Fruit fly (Drosophila melanogaster) whole organism, embryonic: Measurements from ENCODE around the gene Shmt.
A peak's percentile ranks its signal among the peaks of the same experiment; 100 is the strongest.

Experiments
- Ada2b ChIP-seq: fragments of 200-800 bp; sonication (Bioruptor generic); IDR thresholded peaks from 2 replicates; pipeline ENCODE4 v1.3.6; 2022; ENCODE audit warnings: missing biosample characterization, missing genetic modification characterization
- Bgb ChIP-seq: fragments of 200-800 bp; sonication (Bioruptor generic); IDR thresholded peaks from 2 replicates; pipeline ENCODE4 v1.3.6; 2022; ENCODE audit warnings: missing biosample characterization, missing genetic modification characterization; ENCODE audit not compliant: partially characterized antibody
- CG10147 ChIP-seq: fragments of 200-800 bp; sonication (Bioruptor generic); optimal IDR thresholded peaks from 2 replicates; lab custom pipeline; 2019; ENCODE audit warnings: missing biosample characterization, mild to moderate bottlenecking, missing genetic modification characterization, moderate library complexity
- CG10209 ChIP-seq: fragments of 200-800 bp; sonication (Bioruptor generic); optimal IDR thresholded peaks from 3 replicates; lab custom pipeline; 2017; ENCODE audit warnings: missing biosample characterization, mild to moderate bottlenecking, missing genetic modification characterization, missing genetic modification reagents
- CG10979 ChIP-seq: fragments of 200-800 bp; sonication (Bioruptor generic); optimal IDR thresholded peaks from 2 replicates; lab custom pipeline; 2018; ENCODE audit warnings: missing biosample characterization, mild to moderate bottlenecking, missing genetic modification characterization, moderate library complexity
- CG11560 ChIP-seq: fragments of 200-800 bp; sonication (Bioruptor generic); IDR thresholded peaks from 3 replicates; pipeline ENCODE4 v1.3.6; 2022; ENCODE audit warnings: missing biosample characterization, missing genetic modification characterization
- CG12236 ChIP-seq: fragments of 200-800 bp; sonication (Bioruptor generic); optimal IDR thresholded peaks from 2 replicates; lab custom pipeline; 2016; ENCODE audit warnings: missing biosample characterization, missing genetic modification characterization
- CG12942 ChIP-seq: fragments of 200-800 bp; sonication (Bioruptor generic); optimal IDR thresholded peaks from 3 replicates; lab custom pipeline; 2016; ENCODE audit warnings: missing biosample characterization, missing genetic modification characterization
- CG14441 ChIP-seq: fragments of 200-800 bp; sonication (Bioruptor generic); IDR thresholded peaks from 2 replicates; pipeline ENCODE4 v1.3.6; 2022; ENCODE audit warnings: missing biosample characterization, missing genetic modification characterization
- CG14965 ChIP-seq: fragments of 200-800 bp; sonication (Bioruptor generic); optimal IDR thresholded peaks from 2 replicates; lab custom pipeline; 2016; ENCODE audit warnings: missing biosample characterization, missing genetic modification characterization, borderline replicate concordance
- CG2199 ChIP-seq: fragments of 200-800 bp; sonication (Bioruptor generic); IDR thresholded peaks from 3 replicates; pipeline ENCODE4 v1.3.6; 2022; ENCODE audit warnings: missing biosample characterization, missing genetic modification characterization
- CG2889 ChIP-seq: fragments of 200-800 bp; sonication (Bioruptor generic); IDR thresholded peaks from 3 replicates; pipeline ENCODE4 v1.3.6; 2022; ENCODE audit warnings: missing biosample characterization, missing genetic modification characterization
- CG31441 ChIP-seq: fragments of 200-800 bp; sonication (Bioruptor generic); IDR thresholded peaks from 2 replicates; pipeline ENCODE4 v1.3.6; 2022; ENCODE audit warnings: missing biosample characterization, missing genetic modification characterization
- CG3163 ChIP-seq: fragments of 200-800 bp; sonication (Bioruptor generic); optimal IDR thresholded peaks from 3 replicates; lab custom pipeline; 2016; ENCODE audit warnings: missing biosample characterization, missing genetic modification characterization
- CG32772 ChIP-seq: fragments of 200-800 bp; sonication (Bioruptor generic); IDR thresholded peaks from 2 replicates; pipeline ENCODE4 v1.3.6; 2022; ENCODE audit warnings: missing biosample characterization, missing genetic modification characterization
- CG3407 ChIP-seq: fragments of 200-800 bp; sonication (Bioruptor generic); optimal IDR thresholded peaks from 2 replicates; lab custom pipeline; 2018; ENCODE audit warnings: missing biosample characterization, mild to moderate bottlenecking, missing genetic modification characterization
- CG4424 ChIP-seq: fragments of 200-800 bp; sonication (Bioruptor generic); optimal IDR thresholded peaks from 3 replicates; lab custom pipeline; 2016; ENCODE audit warnings: missing biosample characterization, missing genetic modification characterization
- CG4820 ChIP-seq: fragments of 200-800 bp; sonication (Bioruptor generic); optimal IDR thresholded peaks from 3 replicates; lab custom pipeline; 2016; ENCODE audit warnings: missing biosample characterization, missing genetic modification characterization
- CG5953 ChIP-seq: fragments of 200-800 bp; sonication (Bioruptor generic); IDR thresholded peaks from 2 replicates; pipeline ENCODE4 v1.3.6; 2022; ENCODE audit warnings: missing biosample characterization, missing genetic modification characterization
- CG6254 ChIP-seq: fragments of 200-800 bp; sonication (Bioruptor generic); optimal IDR thresholded peaks from 3 replicates; lab custom pipeline; 2017; ENCODE audit warnings: mild to moderate bottlenecking, missing biosample characterization, missing genetic modification reagents, missing genetic modification characterization
- CG7271 ChIP-seq: fragments of 200-800 bp; sonication (Bioruptor generic); optimal IDR thresholded peaks from 2 replicates; lab custom pipeline; 2018; ENCODE audit warnings: missing biosample characterization, mild to moderate bottlenecking, missing genetic modification characterization, moderate library complexity
- CG8944 ChIP-seq: fragments of 200-800 bp; sonication (Bioruptor generic); optimal IDR thresholded peaks from 3 replicates; lab custom pipeline; 2016; ENCODE audit warnings: missing biosample characterization, missing genetic modification characterization
- CG9609 ChIP-seq: fragments of 200-800 bp; sonication (Bioruptor generic); optimal IDR thresholded peaks from 3 replicates; lab custom pipeline; 2016; ENCODE audit warnings: missing biosample characterization, missing genetic modification characterization
- HLH4C ChIP-seq: fragments of 200-800 bp; sonication (Bioruptor generic); IDR thresholded peaks from 3 replicates; pipeline ENCODE4 v1.3.6; 2022; ENCODE audit warnings: missing biosample characterization, missing genetic modification characterization; ENCODE audit not compliant: partially characterized antibody
- Jarid2 ChIP-seq: fragments of 200-800 bp; sonication (Bioruptor generic); optimal IDR thresholded peaks from 3 replicates; lab custom pipeline; 2017; ENCODE audit warnings: mild to moderate bottlenecking, missing biosample characterization, missing genetic modification reagents, missing genetic modification characterization
- Lhr ChIP-seq: fragments of 200-800 bp; sonication (Bioruptor generic); optimal IDR thresholded peaks from 3 replicates; lab custom pipeline; 2017; ENCODE audit warnings: mild to moderate bottlenecking, missing biosample characterization, missing genetic modification reagents, missing genetic modification characterization
- Oli ChIP-seq: fragments of 200-800 bp; sonication (Bioruptor generic); optimal IDR thresholded peaks from 2 replicates; lab custom pipeline; 2018; ENCODE audit warnings: missing biosample characterization, mild to moderate bottlenecking, missing genetic modification characterization, moderate library complexity
- Optix ChIP-seq: fragments of 200-800 bp; sonication (Bioruptor generic); IDR thresholded peaks from 3 replicates; pipeline ENCODE4 v1.3.6; 2022; ENCODE audit warnings: missing biosample characterization, missing genetic modification characterization
- Sin3A ChIP-seq: fragments of >200 bp; optimal IDR thresholded peaks from 2 replicates; lab custom pipeline; 2018
- ash1 ChIP-seq: fragments of 200-800 bp; sonication (Bioruptor generic); optimal IDR thresholded peaks from 2 replicates; lab custom pipeline; 2018; ENCODE audit warnings: missing biosample characterization, mild to moderate bottlenecking, missing genetic modification characterization
- bab2 ChIP-seq: fragments of 200-800 bp; sonication (Bioruptor generic); optimal IDR thresholded peaks from 2 replicates; lab custom pipeline; 2016; ENCODE audit warnings: missing biosample characterization, missing genetic modification characterization
- bigmax ChIP-seq: fragments of 200-800 bp; sonication (Bioruptor generic); optimal IDR thresholded peaks from 2 replicates; lab custom pipeline; 2018; ENCODE audit warnings: missing biosample characterization, mild to moderate bottlenecking, missing genetic modification characterization
- btn ChIP-seq: fragments of 200-800 bp; sonication (Bioruptor generic); optimal IDR thresholded peaks from 2 replicates; lab custom pipeline; 2016; ENCODE audit warnings: missing biosample characterization, missing genetic modification characterization
- caup ChIP-seq: fragments of 200-800 bp; sonication (Bioruptor generic); optimal IDR thresholded peaks from 3 replicates; lab custom pipeline; 2017; ENCODE audit warnings: missing biosample characterization, mild to moderate bottlenecking, missing genetic modification characterization, moderate library complexity; ENCODE audit not compliant: severe bottlenecking
- dimm ChIP-seq: fragments of 200-800 bp; sonication (Bioruptor generic); IDR thresholded peaks from 2 replicates; pipeline ENCODE4 v1.3.6; 2022; ENCODE audit warnings: missing biosample characterization, missing genetic modification characterization
- eyg ChIP-seq: fragments of 200-800 bp; sonication (Bioruptor generic); optimal IDR thresholded peaks from 3 replicates; lab custom pipeline; 2016; ENCODE audit warnings: missing biosample characterization, missing genetic modification characterization
- gce ChIP-seq: fragments of 200-800 bp; sonication (Bioruptor generic); IDR thresholded peaks from 3 replicates; pipeline ENCODE4 v1.3.6; 2022; ENCODE audit warnings: missing biosample characterization, missing genetic modification characterization
- ham ChIP-seq: fragments of 200-800 bp; sonication (Bioruptor generic); IDR thresholded peaks from 2 replicates; pipeline ENCODE4 v1.3.6; 2022; ENCODE audit warnings: missing biosample characterization, missing genetic modification characterization
- inv ChIP-seq: fragments of 200-800 bp; sonication (Bioruptor generic); IDR thresholded peaks from 2 replicates; pipeline ENCODE4 v1.3.6; 2022; ENCODE audit warnings: missing biosample characterization, missing genetic modification characterization; ENCODE audit not compliant: partially characterized antibody
- lbe ChIP-seq: fragments of 200-800 bp; sonication (Bioruptor generic); optimal IDR thresholded peaks from 2 replicates; lab custom pipeline; 2016; ENCODE audit warnings: missing biosample characterization, mild to moderate bottlenecking, missing genetic modification characterization
- mam ChIP-seq: fragments of 200-800 bp; sonication (Bioruptor generic); optimal IDR thresholded peaks from 3 replicates; lab custom pipeline; 2016; ENCODE audit warnings: missing biosample characterization, missing genetic modification characterization
- pfk ChIP-seq: fragments of 200-800 bp; sonication (Bioruptor generic); optimal IDR thresholded peaks from 2 replicates; lab custom pipeline; 2018; ENCODE audit warnings: missing biosample characterization, mild to moderate bottlenecking, missing genetic modification characterization, moderate library complexity
- pita ChIP-seq: fragments of 200-800 bp; sonication (Bioruptor generic); optimal IDR thresholded peaks from 2 replicates; lab custom pipeline; 2017; ENCODE audit warnings: missing biosample characterization, mild to moderate bottlenecking, missing genetic modification characterization
- ro ChIP-seq: fragments of 200-800 bp; sonication (Bioruptor generic); IDR thresholded peaks from 2 replicates; pipeline ENCODE4 v1.3.6; 2022; ENCODE audit warnings: missing biosample characterization, missing genetic modification characterization
- row ChIP-seq: fragments of 200-800 bp; sonication (Bioruptor generic); IDR thresholded peaks from 3 replicates; pipeline ENCODE4 v1.3.6; 2022; ENCODE audit warnings: missing biosample characterization, missing genetic modification characterization
- sens-2 ChIP-seq: fragments of 200-800 bp; sonication (Bioruptor generic); IDR thresholded peaks from 2 replicates; pipeline ENCODE4 v1.3.6; 2022; ENCODE audit warnings: missing biosample characterization, missing genetic modification characterization
- sima ChIP-seq: fragments of 200-800 bp; sonication (Bioruptor generic); optimal IDR thresholded peaks from 2 replicates; lab custom pipeline; 2016; ENCODE audit warnings: missing biosample characterization, missing genetic modification characterization
- ssp ChIP-seq: fragments of 200-800 bp; sonication (Bioruptor generic); IDR thresholded peaks from 2 replicates; pipeline ENCODE4 v1.3.6; 2022; ENCODE audit warnings: missing biosample characterization, missing genetic modification characterization
- tio ChIP-seq: fragments of 200-800 bp; sonication (Bioruptor generic); optimal IDR thresholded peaks from 2 replicates; lab custom pipeline; 2017; ENCODE audit warnings: missing biosample characterization, missing genetic modification characterization, inconsistent platforms
- unc-4 ChIP-seq: fragments of 200-800 bp; sonication (Bioruptor generic); IDR thresholded peaks from 2 replicates; pipeline ENCODE4 v1.3.6; 2022; ENCODE audit warnings: missing biosample characterization, missing genetic modification characterization; ENCODE audit not compliant: partially characterized antibody
- vfl ChIP-seq: fragments of 200-800 bp; sonication (Bioruptor generic); optimal IDR thresholded peaks from 2 replicates; lab custom pipeline; 2016; ENCODE audit warnings: missing biosample characterization, missing genetic modification characterization
- vvl ChIP-seq: fragments of 200-800 bp; sonication (Bioruptor generic); IDR thresholded peaks from 2 replicates; pipeline ENCODE4 v1.3.6; 2022; ENCODE audit warnings: missing biosample characterization, missing genetic modification characterization

The Shmt gene

dm6 chrX:5879543-5879943, 37.1 kb downstream of the Shmt start, which contains the start of the genes Usp30 and CG16721 (continued):
- TF ChIP-seq CG12236 (GFP tag; lab: Kevin White, UChicago) = no peak
- no peak for TF ChIP-seq CG10979 (tag; lab: Kevin White, UChicago)
- no peak for TF ChIP-seq ro (GFP tag; lab: Robert Waterston, UW)
- no peak for TF ChIP-seq Jarid2 (GFP tag; lab: Kevin White, UChicago)
- peak; percentile 19 for TF ChIP-seq CG8944 (GFP tag; lab: Kevin White, UChicago)
- TF ChIP-seq ssp (GFP tag; lab: Robert Waterston, UW) = no peak
- peak; percentile 57 for TF ChIP-seq CG9609 (GFP tag; lab: Kevin White, UChicago)
- TF ChIP-seq Sin3A (lab: Kevin White, UChicago) = peak; percentile 60
- TF ChIP-seq btn (GFP tag; lab: Kevin White, UChicago) = no peak
- TF ChIP-seq Optix (GFP tag; lab: Robert Waterston, UW) = no peak
- no peak for TF ChIP-seq ash1
- no peak for TF ChIP-seq CG5953
- no peak for TF ChIP-seq CG6254 (GFP tag; lab: Kevin White, UChicago)
- TF ChIP-seq CG12942 (GFP tag; lab: Kevin White, UChicago) = peak; percentile 45
- TF ChIP-seq inv (GFP tag; lab: Robert Waterston, UW) = peak; percentile 46
- TF ChIP-seq HLH4C (GFP tag; lab: Robert Waterston, UW) = peak; percentile 77
- TF ChIP-seq mam (GFP tag; lab: Kevin White, UChicago) = peak; percentile 72
- peak; percentile 75 for TF ChIP-seq Bgb
- no peak for TF ChIP-seq eyg
- peak; percentile 50 for TF ChIP-seq bab2 (GFP tag; lab: Kevin White, UChicago)
- TF ChIP-seq ham (GFP tag; lab: Robert Waterston, UW) = no peak
- TF ChIP-seq CG10209 (GFP tag; lab: Kevin White, UChicago) = no peak
- TF ChIP-seq dimm (GFP tag; lab: Robert Waterston, UW) = no peak
- TF ChIP-seq unc-4 (GFP tag; lab: Robert Waterston, UW) = peak; percentile 79
- no peak for TF ChIP-seq CG14441
- no peak for TF ChIP-seq Ada2b (GFP tag; lab: Robert Waterston, UW)
- no peak for TF ChIP-seq bigmax (GFP tag; lab: Kevin White, UChicago)
- no peak for TF ChIP-seq CG2889
- no peak for TF ChIP-seq tio (GFP tag; lab: Kevin White, UChicago)
- TF ChIP-seq Oli (tag; lab: Kevin White, UChicago) = no peak
- TF ChIP-seq gce (GFP tag; lab: Robert Waterston, UW) = no peak
- no peak for TF ChIP-seq Lhr (GFP tag; lab: Kevin White, UChicago)
- no peak for TF ChIP-seq sima (GFP tag; lab: Kevin White, UChicago)
- TF ChIP-seq caup (GFP tag; lab: Kevin White, UChicago) = peak; percentile 62
- peak; percentile 71 for TF ChIP-seq lbe (GFP tag; lab: Kevin White, UChicago)
- TF ChIP-seq row (GFP tag; lab: Robert Waterston, UW) = 0 out of 3 replicates have a peak, but pooled peaks have one; percentile 24
- peak; percentile 74 for TF ChIP-seq vvl (GFP tag; lab: Robert Waterston, UW)
- no peak for TF ChIP-seq pfk
- no peak for TF ChIP-seq CG2199 (GFP tag; lab: Robert Waterston, UW)
- TF ChIP-seq CG4424 (GFP tag; lab: Kevin White, UChicago) = peak; percentile 41
- TF ChIP-seq CG3407 (GFP tag; lab: Kevin White, UChicago) = no peak
- TF ChIP-seq CG31441 (GFP tag; lab: Robert Waterston, UW) = no peak; the same call in 1 of the 2 replicates
- peak; percentile 5 for TF ChIP-seq CG10147 (GFP tag; lab: Kevin White, UChicago)
- TF ChIP-seq CG32772 (GFP tag; lab: Robert Waterston, UW) = no peak
- TF ChIP-seq pita = no peak
- TF ChIP-seq CG7271 (tag; lab: Kevin White, UChicago) = no peak
- no peak for TF ChIP-seq CG11560 (tag; lab: Robert Waterston, UW)
- TF ChIP-seq CG4820 (GFP tag; lab: Kevin White, UChicago) = no peak
- TF ChIP-seq CG3163 (GFP tag; lab: Kevin White, UChicago) = peak; percentile 35
- TF ChIP-seq CG14965 (GFP tag; lab: Kevin White, UChicago) = no peak
- peak; percentile 35 for TF ChIP-seq vfl (GFP tag; lab: Kevin White, UChicago)
- TF ChIP-seq sens-2 = no peak
